Fruit fly (Drosophila melanogaster) whole organism, embryonic: ENCODE measurements around the gene CG7320.

Source experiments
- Ada2b ChIP-seq: fragments of 200-800 bp; sonication (Bioruptor generic); IDR thresholded peaks from 2 replicates; pipeline ENCODE4 v1.3.6; 2022; ENCODE audit warnings: missing biosample characterization, missing genetic modification characterization
- Adf1 ChIP-seq: fragments of 200-800 bp; sonication (Bioruptor generic); IDR thresholded peaks from 2 replicates; pipeline ENCODE4 v1.3.6; 2022; ENCODE audit warnings: missing biosample characterization, missing genetic modification characterization
- CG10147 ChIP-seq: fragments of 200-800 bp; sonication (Bioruptor generic); optimal IDR thresholded peaks from 2 replicates; lab custom pipeline; 2019; ENCODE audit warnings: missing biosample characterization, mild to moderate bottlenecking, missing genetic modification characterization, moderate library complexity
- CG10274 ChIP-seq: fragments of 200-800 bp; sonication (Bioruptor generic); optimal IDR thresholded peaks from 3 replicates; lab custom pipeline; 2017; ENCODE audit warnings: missing biosample characterization, mild to moderate bottlenecking, missing genetic modification characterization
- CG11723 ChIP-seq: fragments of 200-800 bp; sonication (Bioruptor generic); optimal IDR thresholded peaks from 2 replicates; lab custom pipeline; 2017; ENCODE audit warnings: missing biosample characterization, mild to moderate bottlenecking, missing genetic modification characterization
- CG13424 ChIP-seq: fragments of 200-800 bp; sonication (Bioruptor generic); optimal IDR thresholded peaks from 2 replicates; lab custom pipeline; 2019; ENCODE audit warnings: missing biosample characterization, mild to moderate bottlenecking, missing genetic modification characterization, moderate library complexity
- CG14050 ChIP-seq: fragments of 200-800 bp; sonication (Bioruptor generic); IDR thresholded peaks from 3 replicates; pipeline ENCODE4 v1.3.6; 2022; ENCODE audit warnings: missing biosample characterization, missing genetic modification characterization
- CG14965 ChIP-seq: fragments of 200-800 bp; sonication (Bioruptor generic); optimal IDR thresholded peaks from 2 replicates; lab custom pipeline; 2016; ENCODE audit warnings: missing biosample characterization, missing genetic modification characterization, borderline replicate concordance
- CG17361 ChIP-seq: fragments of 200-800 bp; sonication (Bioruptor generic); IDR thresholded peaks from 3 replicates; pipeline ENCODE4 v1.3.6; 2022; ENCODE audit warnings: missing biosample characterization, missing genetic modification characterization
- CG2129 ChIP-seq: fragments of 200-800 bp; sonication (Bioruptor generic); IDR thresholded peaks from 2 replicates; pipeline ENCODE4 v1.3.6; 2022; ENCODE audit warnings: missing biosample characterization, missing genetic modification characterization; ENCODE audit not compliant: partially characterized antibody
- CG30403 ChIP-seq: fragments of 200-800 bp; sonication (Bioruptor generic); optimal IDR thresholded peaks from 3 replicates; lab custom pipeline; 2016; ENCODE audit warnings: missing biosample characterization, missing genetic modification characterization
- CG3281 ChIP-seq: fragments of 200-800 bp; sonication (Bioruptor generic); optimal IDR thresholded peaks from 3 replicates; lab custom pipeline; 2017; ENCODE audit warnings: missing biosample characterization, mild to moderate bottlenecking, missing genetic modification characterization
- CG4328 ChIP-seq: fragments of 200-800 bp; sonication (Bioruptor generic); optimal IDR thresholded peaks from 3 replicates; lab custom pipeline; 2017; ENCODE audit warnings: missing biosample characterization, missing genetic modification reagents, missing genetic modification characterization
- CG6175 ChIP-seq: fragments of 200-800 bp; sonication (Bioruptor generic); IDR thresholded peaks from 3 replicates; pipeline ENCODE4 v1.3.6; 2022; ENCODE audit warnings: missing biosample characterization, missing genetic modification characterization
- CG6813 ChIP-seq: fragments of 200-800 bp; sonication (Bioruptor generic); optimal IDR thresholded peaks from 2 replicates; lab custom pipeline; 2017; ENCODE audit warnings: missing biosample characterization, missing genetic modification characterization, mild to moderate bottlenecking, moderate library complexity, missing genetic modification reagents
- CG7271 ChIP-seq: fragments of 200-800 bp; sonication (Bioruptor generic); optimal IDR thresholded peaks from 2 replicates; lab custom pipeline; 2018; ENCODE audit warnings: missing biosample characterization, mild to moderate bottlenecking, missing genetic modification characterization, moderate library complexity
- CG8388 ChIP-seq: fragments of 200-800 bp; sonication (Bioruptor generic); optimal IDR thresholded peaks from 2 replicates; lab custom pipeline; 2019; ENCODE audit warnings: missing biosample characterization, mild to moderate bottlenecking, missing genetic modification characterization, moderate library complexity
- CG9727 ChIP-seq: fragments of 200-800 bp; sonication (Bioruptor generic); optimal IDR thresholded peaks from 3 replicates; lab custom pipeline; 2017; ENCODE audit warnings: missing biosample characterization, mild to moderate bottlenecking, missing genetic modification characterization
- CG9797 ChIP-seq: fragments of 200-800 bp; sonication (Bioruptor generic); optimal IDR thresholded peaks from 3 replicates; lab custom pipeline; 2018; ENCODE audit warnings: missing biosample characterization, mild to moderate bottlenecking, missing genetic modification characterization
- D ChIP-seq, 2 experiments: fragments of 200-800 bp in 1 of 2; fragments of >200 bp in 1 of 2; sonication (Bioruptor generic) in 1 of 2; optimal IDR thresholded peaks; 2 replicates in 1 of 2; 3 replicates in 1 of 2; lab custom pipeline; 2017; ENCODE audit warnings: mild to moderate bottlenecking in 1 of 2, missing biosample characterization in 1 of 2, missing genetic modification characterization in 1 of 2, missing genetic modification reagents in 1 of 2
- Dfd ChIP-seq, 2 experiments: fragments of >200 bp; optimal IDR thresholded peaks; 2 replicates each; lab custom pipeline; 2017; ENCODE audit warnings: missing biosample characterization in 2 of 2, missing genetic modification characterization in 2 of 2
- Dip3 ChIP-seq: fragments of 200-800 bp; sonication (Bioruptor generic); optimal IDR thresholded peaks from 3 replicates; lab custom pipeline; 2016; ENCODE audit warnings: missing biosample characterization, missing genetic modification characterization
- Ets97D ChIP-seq: fragments of 200-800 bp; sonication (Bioruptor generic); optimal IDR thresholded peaks from 3 replicates; lab custom pipeline; 2016; ENCODE audit warnings: missing biosample characterization, missing genetic modification characterization
- H15 ChIP-seq: fragments of 200-800 bp; sonication (Bioruptor generic); IDR thresholded peaks from 3 replicates; pipeline ENCODE4 v1.3.6; 2022; ENCODE audit warnings: missing biosample characterization, missing genetic modification characterization
- Hr78 ChIP-seq, 2 experiments: fragments of 200-800 bp in 1 of 2; fragments of >200 bp in 1 of 2; sonication (Bioruptor generic) in 1 of 2; optimal IDR thresholded peaks; 2 replicates each; lab custom pipeline; 2017 to 2019; ENCODE audit warnings: missing biosample characterization in 2 of 2, missing genetic modification characterization in 2 of 2, mild to moderate bottlenecking in 1 of 2, moderate library complexity in 1 of 2
- MBD-R2 ChIP-seq: fragments of 200-800 bp; sonication (Bioruptor generic); IDR thresholded peaks from 2 replicates; pipeline ENCODE4 v1.3.6; 2022; ENCODE audit warnings: missing biosample characterization, missing genetic modification characterization
- Rfx ChIP-seq: fragments of 200-800 bp; sonication (Bioruptor generic); IDR thresholded peaks from 2 replicates; pipeline ENCODE4 v1.3.6; 2022; ENCODE audit warnings: missing biosample characterization, missing genetic modification characterization
- Xbp1 ChIP-seq: fragments of 200-800 bp; sonication (Bioruptor generic); optimal IDR thresholded peaks from 3 replicates; lab custom pipeline; 2016; ENCODE audit warnings: missing biosample characterization, mild to moderate bottlenecking, missing genetic modification characterization
- ac ChIP-seq: fragments of 200-800 bp; sonication (Bioruptor generic); optimal IDR thresholded peaks from 3 replicates; lab custom pipeline; 2017; ENCODE audit warnings: missing biosample characterization, mild to moderate bottlenecking, missing genetic modification characterization
- cwo ChIP-seq: fragments of 200-800 bp; sonication (Bioruptor generic); optimal IDR thresholded peaks from 3 replicates; lab custom pipeline; 2017; ENCODE audit warnings: missing biosample characterization, missing genetic modification characterization, mild to moderate bottlenecking, moderate library complexity, missing genetic modification reagents
- dmrt11E ChIP-seq: fragments of 200-800 bp; sonication (Bioruptor generic); optimal IDR thresholded peaks from 3 replicates; lab custom pipeline; 2018; ENCODE audit warnings: missing biosample characterization, mild to moderate bottlenecking, missing genetic modification characterization, moderate library complexity
- dpn ChIP-seq, 2 experiments: fragments of 200-800 bp; sonication (Bioruptor generic); optimal IDR thresholded peaks; 3 replicates each; lab custom pipeline; 2016; ENCODE audit warnings: missing biosample characterization in 2 of 2, missing genetic modification characterization in 2 of 2
- fd64A ChIP-seq: fragments of 200-800 bp; sonication (Bioruptor generic); optimal IDR thresholded peaks from 3 replicates; lab custom pipeline; 2018; ENCODE audit warnings: missing biosample characterization, mild to moderate bottlenecking, missing genetic modification characterization
- hb ChIP-seq: fragments of 200-800 bp; sonication (Bioruptor generic); IDR thresholded peaks from 3 replicates; pipeline ENCODE4 v1.3.6; 2022; ENCODE audit warnings: missing biosample characterization, missing genetic modification characterization; ENCODE audit not compliant: partially characterized antibody
- hbn ChIP-seq: fragments of 200-800 bp; sonication (Bioruptor generic); IDR thresholded peaks from 2 replicates; pipeline ENCODE4 v1.3.6; 2022; ENCODE audit warnings: missing biosample characterization, missing genetic modification characterization; ENCODE audit not compliant: partially characterized antibody
- hkb ChIP-seq, 2 experiments: fragments of 200-800 bp in 1 of 2; fragments of >200 bp in 1 of 2; sonication (Bioruptor generic) in 1 of 2; IDR thresholded peaks in 1 of 2; optimal IDR thresholded peaks in 1 of 2; 2 replicates each; pipeline versions ENCODE4 v1.3.6 to Lab custom; 2017 to 2022; ENCODE audit warnings: missing biosample characterization in 1 of 2, missing genetic modification characterization in 1 of 2
- hth ChIP-seq: fragments of >200 bp; optimal IDR thresholded peaks from 2 replicates; lab custom pipeline; 2017; ENCODE audit warnings: inconsistent platforms
- inv ChIP-seq: fragments of 200-800 bp; sonication (Bioruptor generic); IDR thresholded peaks from 2 replicates; pipeline ENCODE4 v1.3.6; 2022; ENCODE audit warnings: missing biosample characterization, missing genetic modification characterization; ENCODE audit not compliant: partially characterized antibody
- jumu ChIP-seq: fragments of 200-800 bp; sonication (Bioruptor generic); optimal IDR thresholded peaks from 3 replicates; lab custom pipeline; 2016; ENCODE audit warnings: missing biosample characterization, missing genetic modification characterization
- klu ChIP-seq: fragments of 200-800 bp; sonication (Bioruptor generic); IDR thresholded peaks from 2 replicates; pipeline ENCODE4 v1.3.6; 2022; ENCODE audit warnings: missing biosample characterization, missing genetic modification characterization
- luna ChIP-seq: fragments of 200-800 bp; sonication (Bioruptor generic); optimal IDR thresholded peaks from 2 replicates; lab custom pipeline; 2016; ENCODE audit warnings: missing biosample characterization, missing genetic modification characterization
- pros ChIP-seq: fragments of 200-800 bp; sonication (Bioruptor generic); optimal IDR thresholded peaks from 3 replicates; lab custom pipeline; 2019; ENCODE audit warnings: missing biosample characterization, mild to moderate bottlenecking, missing genetic modification characterization, moderate library complexity
- sens-2 ChIP-seq: fragments of 200-800 bp; sonication (Bioruptor generic); IDR thresholded peaks from 2 replicates; pipeline ENCODE4 v1.3.6; 2022; ENCODE audit warnings: missing biosample characterization, missing genetic modification characterization
- seq ChIP-seq: fragments of 200-800 bp; sonication (Bioruptor generic); IDR thresholded peaks from 2 replicates; pipeline ENCODE4 v1.3.6; 2022; ENCODE audit warnings: missing biosample characterization, missing genetic modification characterization
- sim ChIP-seq: fragments of 200-800 bp; sonication (Bioruptor generic); IDR thresholded peaks from 2 replicates; pipeline ENCODE4 v1.3.6; 2022; ENCODE audit warnings: missing biosample characterization, missing genetic modification characterization
- tap ChIP-seq: fragments of 200-800 bp; optimal IDR thresholded peaks from 3 replicates; lab custom pipeline; 2019; ENCODE audit warnings: missing biosample characterization, mild to moderate bottlenecking, missing genetic modification characterization, moderate library complexity
- tgo ChIP-seq: fragments of 200-800 bp; sonication (Bioruptor generic); IDR thresholded peaks from 3 replicates; pipeline ENCODE4 v1.3.6; 2022; ENCODE audit warnings: missing biosample characterization, missing genetic modification characterization
- tx ChIP-seq: fragments of 200-800 bp; sonication (Bioruptor generic); optimal IDR thresholded peaks from 2 replicates; lab custom pipeline; 2016; ENCODE audit warnings: missing biosample characterization, missing genetic modification characterization
- vnd ChIP-seq: fragments of 200-800 bp; sonication (Bioruptor generic); IDR thresholded peaks from 3 replicates; pipeline ENCODE4 v1.3.6; 2022; ENCODE audit warnings: missing biosample characterization, missing genetic modification characterization; ENCODE audit not compliant: partially characterized antibody

The CG7320 gene

dm6 chr3L:18212237-18212653 is 11.0 kb downstream of the CG7320 start (continued):
- peak; percentile 6 for TF ChIP-seq Ets97D (GFP tag; lab: Kevin White, UChicago)
- TF ChIP-seq Adf1 (GFP tag; lab: Robert Waterston, UW) = no peak
- peak; percentile 55 for TF ChIP-seq CG6813
- TF ChIP-seq hb = no peak
- TF ChIP-seq dpn (GFP tag; optimal IDR thresholded peaks at IDR 0.05; lab: Kevin White, UChicago) = peak; percentile 60 to 76
- peak; percentile 54 for TF ChIP-seq CG11723 (GFP tag; lab: Kevin White, UChicago)
- peak; percentile 64 for TF ChIP-seq MBD-R2 (GFP tag; lab: Robert Waterston, UW)
- peak; percentile 48 for TF ChIP-seq tx (GFP tag; lab: Kevin White, UChicago)
- TF ChIP-seq CG10147 (GFP tag; lab: Kevin White, UChicago) = peak; percentile 10
- TF ChIP-seq CG6175 (GFP tag; lab: Robert Waterston, UW) = peak; percentile 42; the same call in 1 of the 3 replicates
- peak; percentile 89 for TF ChIP-seq CG14050
- TF ChIP-seq tap (tag; lab: Kevin White, UChicago) = peak; percentile 66
- peak; percentile 93 for TF ChIP-seq H15
- no peak for TF ChIP-seq CG9797 (GFP tag; lab: Kevin White, UChicago)
- TF ChIP-seq CG8388 (GFP tag; lab: Kevin White, UChicago) = peak; percentile 79
- no peak for TF ChIP-seq pros (GFP tag; lab: Kevin White, UChicago)
- TF ChIP-seq CG17361 (GFP tag; lab: Robert Waterston, UW) = peak; percentile 82
- TF ChIP-seq jumu = peak; percentile 52
- TF ChIP-seq tgo (GFP tag; lab: Robert Waterston, UW) = peak; percentile 92
- TF ChIP-seq hkb (optimal IDR thresholded peaks at IDR 0.05; lab: Kevin White, UChicago) = no peak
- peak; percentile 95 for TF ChIP-seq hkb (GFP tag; IDR thresholded peaks at IDR 0.05; lab: Robert Waterston, UW)
- no peak for TF ChIP-seq D (optimal IDR thresholded peaks at IDR 0.05; lab: Kevin White, UChicago)
- TF ChIP-seq D (GFP tag; optimal IDR thresholded peaks at IDR 0.05; lab: Kevin White, UChicago) = peak; percentile 80
- peak; percentile 85 for TF ChIP-seq CG30403 (GFP tag; lab: Kevin White, UChicago)
- peak; percentile 35 for TF ChIP-seq fd64A
- no peak for TF ChIP-seq hbn (GFP tag; lab: Robert Waterston, UW)
- TF ChIP-seq CG13424 = peak; percentile 69
- peak; percentile 71 for TF ChIP-seq CG9727 (GFP tag; lab: Kevin White, UChicago)
- no peak for TF ChIP-seq CG10274 (GFP tag; lab: Kevin White, UChicago)
- TF ChIP-seq CG3281 (GFP tag; lab: Kevin White, UChicago) = no peak
- no peak for TF ChIP-seq inv (GFP tag; lab: Robert Waterston, UW)
- TF ChIP-seq dmrt11E (tag; lab: Kevin White, UChicago) = peak; percentile 67
- no peak for TF ChIP-seq CG7271 (tag; lab: Kevin White, UChicago)
- TF ChIP-seq Rfx = peak; percentile 88
- TF ChIP-seq Hr78 (GFP tag; optimal IDR thresholded peaks at IDR 0.05; lab: Kevin White, UChicago) = peak in 1 of 2 experiments; percentile 30
- peak; percentile 56; the same call in 1 of the 2 replicates for TF ChIP-seq sim (GFP tag; lab: Robert Waterston, UW)
- no peak for TF ChIP-seq Dfd (GFP tag; optimal IDR thresholded peaks at IDR 0.05; lab: Kevin White, UChicago)
- TF ChIP-seq vnd (GFP tag; lab: Robert Waterston, UW) = no peak
- peak; percentile 92 for TF ChIP-seq seq
- peak; percentile 85 for TF ChIP-seq sens-2 (GFP tag; lab: Robert Waterston, UW)
- TF ChIP-seq Ada2b (GFP tag; lab: Robert Waterston, UW) = peak; percentile 92
- no peak for TF ChIP-seq ac (GFP tag; lab: Kevin White, UChicago)
- TF ChIP-seq Dip3 = peak; percentile 24
- TF ChIP-seq hth = no peak
- TF ChIP-seq Xbp1 (GFP tag; lab: Kevin White, UChicago) = peak; percentile 75
- TF ChIP-seq CG2129 (GFP tag; lab: Robert Waterston, UW) = no peak
- peak; percentile 80 for TF ChIP-seq cwo (GFP tag; lab: Kevin White, UChicago)
- TF ChIP-seq klu = peak; percentile 80
- TF ChIP-seq CG14965 (GFP tag; lab: Kevin White, UChicago) = no peak
- no peak for TF ChIP-seq CG4328 (GFP tag; lab: Kevin White, UChicago)
- no peak for TF ChIP-seq luna (GFP tag; lab: Kevin White, UChicago)
